Worm (Caenorhabditis elegans): Measurements from ENCODE around the gene nft-1.
A peak's percentile ranks its signal among the peaks of the same experiment; 100 is the strongest.

The nft-1 gene

ce11 chrIII:11935032-11935947 lies 11.6 kb downstream of the nft-1 start (continued):
- TF ChIP-seq ceh-44 (GFP tag; IDR thresholded peaks at IDR 0.05) (no peak), daf-16 (GFP tag; optimal IDR thresholded peaks at IDR 0.05) (peak in 1 of 2 experiments; percentile 1), daf-16 (tag; optimal IDR thresholded peaks at IDR 0.05) (no peak), lin-29 (GFP tag; IDR thresholded peaks at IDR 0.05) (no peak), ama-1 (optimal IDR thresholded peaks at IDR 0.05) (no peak), nhr-76 (tag; optimal IDR thresholded peaks at IDR 0.05) (no peak), Y75B8A.6 (GFP tag; IDR thresholded peaks at IDR 0.05) (no peak), F49E8.2 (tag; optimal IDR thresholded peaks at IDR 0.05; ENCODE audit: borderline replicate concordance) (no peak), fkh-10 (GFP tag; optimal IDR thresholded peaks at IDR 0.05) (no peak), lir-3 (tag; optimal IDR thresholded peaks at IDR 0.05) (no peak), lin-1 (GFP tag; IDR thresholded peaks at IDR 0.05) (no peak), daf-8 (GFP tag; IDR thresholded peaks at IDR 0.05) (no peak), lsy-2 (tag; optimal IDR thresholded peaks at IDR 0.05) (peak in 1 of 2 experiments; percentile 18), spr-1 (tag; optimal IDR thresholded peaks at IDR 0.05) (no peak), dpl-1 (GFP tag; optimal IDR thresholded peaks at IDR 0.05) (no peak), nhr-111 (GFP tag; optimal IDR thresholded peaks at IDR 0.05) (no peak), lin-13 (GFP tag; optimal IDR thresholded peaks at IDR 0.05) (no peak), zip-2 (tag; optimal IDR thresholded peaks at IDR 0.05) (no peak), nhr-42 (GFP tag; IDR thresholded peaks at IDR 0.05) (no peak), lim-7 (GFP tag; IDR thresholded peaks at IDR 0.05) (no peak)

- TF ChIP-seq nhr-28 (tag; optimal IDR thresholded peaks at IDR 0.05), result no peak
- no peak for TF ChIP-seq D1046.2 (GFP tag; IDR thresholded peaks at IDR 0.05)
- no peak for TF ChIP-seq snpc-4 (tag; optimal IDR thresholded peaks at IDR 0.05)
- TF ChIP-seq set-16 (GFP tag; IDR thresholded peaks at IDR 0.05), result peak; percentile 50
- peak; percentile 17 for TF ChIP-seq zfp-2 (tag; optimal IDR thresholded peaks at IDR 0.05)
- peak; percentile 96 for TF ChIP-seq aha-1 (tag)
- TF ChIP-seq lsy-2 (tag; optimal IDR thresholded peaks at IDR 0.05), result peak in 1 of 2 experiments; percentile 42
- peak; percentile 47 for TF ChIP-seq rbr-2 (tag; optimal IDR thresholded peaks at IDR 0.05)
- TF ChIP-seq dpl-1 (GFP tag; optimal IDR thresholded peaks at IDR 0.05), result peak; percentile 18
- TF ChIP-seq nhr-76 (tag; optimal IDR thresholded peaks at IDR 0.05), result no peak
- no peak for TF ChIP-seq tra-1 (GFP tag; IDR thresholded peaks at IDR 0.05)
- TF ChIP-seq hmg-1.1 (GFP tag; IDR thresholded peaks at IDR 0.05), result peak; percentile 41; the same call in 1 of the 2 replicates
- no peak for TF ChIP-seq mes-2 (tag; optimal IDR thresholded peaks at IDR 0.05; ENCODE audit: poor library complexity, severe bottlenecking)
- peak; percentile 6 for TF ChIP-seq F37D6.2 (tag; optimal IDR thresholded peaks at IDR 0.05)
- TF ChIP-seq vab-7 (GFP tag; IDR thresholded peaks at IDR 0.05), result 0 out of 2 replicates have a peak, but pooled peaks have one; percentile 33
- no peak for TF ChIP-seq nhr-10 (tag; optimal IDR thresholded peaks at IDR 0.05)
- peak in 1 of 2 experiments; percentile 14 for TF ChIP-seq hif-1 (tag; optimal IDR thresholded peaks at IDR 0.05)
- TF ChIP-seq ctbp-1 (GFP tag; IDR thresholded peaks at IDR 0.05), result 0 out of 2 replicates have a peak, but pooled peaks have one; percentile 21
- no peak for TF ChIP-seq ZK337.2 (GFP tag; IDR thresholded peaks at IDR 0.05)
- 0 out of 2 replicates have a peak, but pooled peaks have one; percentile 7 for TF ChIP-seq mdt-29 (GFP tag; IDR thresholded peaks at IDR 0.05)
- TF ChIP-seq nhr-102 (tag; optimal IDR thresholded peaks at IDR 0.05), result no peak
- no peak for TF ChIP-seq ceh-62 (tag; optimal IDR thresholded peaks at IDR 0.05)
- no peak for TF ChIP-seq nhr-6 (tag; optimal IDR thresholded peaks at IDR 0.05)
- no peak for TF ChIP-seq hlh-30 (tag; optimal IDR thresholded peaks at IDR 0.05; ENCODE audit: insufficient read depth)
- TF ChIP-seq skn-1 (tag; optimal IDR thresholded peaks at IDR 0.05), result no peak
- TF ChIP-seq attf-4 (tag; optimal IDR thresholded peaks at IDR 0.05), result no peak
- no peak for TF ChIP-seq daf-16 (GFP tag; optimal IDR thresholded peaks at IDR 0.05)
- TF ChIP-seq daf-16 (tag; optimal IDR thresholded peaks at IDR 0.05), result no peak
- TF ChIP-seq nhr-25 (tag; optimal IDR thresholded peaks at IDR 0.05; ENCODE audit: borderline replicate concordance, insufficient read depth), result no peak
- TF ChIP-seq ces-1 (GFP tag; optimal IDR thresholded peaks at IDR 0.05), result no peak
These were observed 12.2 kb downstream of the nft-1 start for ce11 chrIII:11935948-11936280.

Data from whole organism, L4 larva.